Worm (Caenorhabditis elegans): ENCODE data around the gene unc-32.

DNA sequence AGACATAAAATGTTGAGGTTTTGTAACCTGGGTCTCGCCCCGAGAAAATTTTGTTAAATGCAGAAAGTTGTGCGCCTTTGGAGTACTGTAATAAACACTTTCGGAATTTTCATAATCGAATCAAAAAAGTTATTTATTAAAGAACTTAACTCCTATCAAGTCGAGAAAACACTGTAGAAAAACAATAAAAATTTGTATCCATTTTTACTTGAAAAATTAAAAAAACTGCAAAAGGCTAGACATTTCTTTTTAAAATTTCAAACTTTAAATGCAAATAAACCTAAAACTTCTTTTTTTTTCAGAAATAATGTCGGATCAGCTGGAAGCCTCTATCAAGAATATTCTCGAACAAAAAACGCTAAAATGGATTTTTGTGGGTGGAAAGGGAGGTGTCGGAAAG lies 10.6 kb upstream of the unc-32 start, which contains the start of gene asna-1:
- TF ChIP-seq egl-27 (tag; optimal IDR thresholded peaks at IDR 0.05) (no peak), elt-1 (tag; optimal IDR thresholded peaks at IDR 0.05) (no peak), ama-1 (optimal IDR thresholded peaks at IDR 0.05) (no peak), nhr-76 (tag; optimal IDR thresholded peaks at IDR 0.05) (no peak), zag-1 (tag; optimal IDR thresholded peaks at IDR 0.05) (no peak), mdl-1 (tag; optimal IDR thresholded peaks at IDR 0.05) (no peak), lin-15B (tag; optimal IDR thresholded peaks at IDR 0.05) (no peak), skn-1 (tag; optimal IDR thresholded peaks at IDR 0.05) (no peak), fkh-2 (tag; optimal IDR thresholded peaks at IDR 0.05) (no peak), aly-2 (tag; optimal IDR thresholded peaks at IDR 0.05) (no peak), pha-4 (tag; optimal IDR thresholded peaks at IDR 0.05) (no peak), lsy-12 (tag; optimal IDR thresholded peaks at IDR 0.05) (no peak), jun-1 (tag; optimal IDR thresholded peaks at IDR 0.05) (no peak), nhr-23 (tag; optimal IDR thresholded peaks at IDR 0.05) (no peak)
